Worm (Caenorhabditis elegans) whole organism, L4/young adult: ENCODE results near the gene kcnl-1.

Source experiments
- W03F9.2 ChIP-seq: fragments of 150-350 bp; optimal IDR thresholded peaks from 2 replicates; lab custom pipeline; 2014; ENCODE audit warnings: missing biosample characterization, missing genetic modification characterization
- dao-5 ChIP-seq: sonication (generic microtip); optimal IDR thresholded peaks from 2 replicates; lab custom pipeline; 2016; ENCODE audit warnings: missing genotype, missing genetic modification characterization, moderate library complexity, missing compliant biosample characterization
- him-1 ChIP-seq: sonication (generic microtip); optimal IDR thresholded peaks from 2 replicates; lab custom pipeline; 2016; ENCODE audit warnings: missing genotype, missing genetic modification reagents, missing genetic modification characterization, missing compliant biosample characterization

ce11 chrV:19520597-19521322 lies 44.4 kb upstream of the kcnl-1 start:
- TF ChIP-seq him-1 (no peak), dao-5 (no peak), W03F9.2 (tag; lab: Kevin White, UChicago) (no peak)
